Fruit fly (Drosophila melanogaster): ENCODE results near the gene RpL8.

DNA sequence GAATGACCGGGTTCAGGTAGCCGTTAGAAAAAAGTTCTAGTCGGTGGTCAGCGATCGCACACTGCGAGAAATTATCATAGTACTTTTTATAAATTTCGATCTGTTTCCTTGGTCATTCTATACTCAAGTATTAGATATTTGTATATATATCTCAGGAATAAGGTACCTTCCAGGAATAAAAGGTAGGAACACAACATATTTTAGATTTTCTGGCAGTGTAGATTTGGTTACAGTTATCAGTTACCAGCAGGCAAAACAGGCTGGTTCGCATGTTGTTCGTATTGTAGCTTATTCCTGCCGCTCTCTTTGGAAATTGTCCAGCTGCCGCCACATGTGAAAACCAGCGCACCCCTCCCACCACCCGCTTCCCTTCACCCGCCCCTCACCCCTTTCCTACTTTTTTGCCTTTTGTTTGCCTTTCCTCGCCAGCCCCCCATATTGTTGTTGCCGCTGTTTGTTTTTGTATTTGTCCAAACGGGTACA is 5.9 kb upstream of the RpL8 start:
- TF ChIP-seq EcR (GFP tag; optimal IDR thresholded peaks at IDR 0.05) (no peak), CG8478 (optimal IDR thresholded peaks at IDR 0.05) (no peak), usp (GFP tag; optimal IDR thresholded peaks at IDR 0.05) (no peak)
